Worm (Caenorhabditis elegans): ENCODE data around the gene F13E9.5.

DNA sequence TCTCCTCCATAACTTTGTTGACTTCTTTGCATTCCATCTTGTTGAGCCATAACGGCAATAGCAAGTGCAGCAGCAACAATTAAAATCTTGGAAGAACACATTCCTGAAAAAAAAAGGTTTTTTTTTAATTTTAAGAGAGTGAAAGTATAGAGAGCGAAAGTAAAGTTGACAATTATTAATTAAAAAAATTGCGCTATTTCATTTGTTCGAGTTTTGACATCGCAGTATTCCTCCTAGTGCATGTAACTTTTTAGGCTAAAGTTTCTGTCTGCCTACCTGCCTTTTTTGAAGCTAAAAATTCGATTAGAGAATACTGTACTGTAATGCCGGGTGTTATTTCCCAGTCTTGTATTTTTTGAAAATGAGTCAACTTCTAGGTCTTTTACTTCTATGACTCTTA is 7.8 kb upstream of the F13E9.5 start, which contains the start of gene srlf-12:
- TF ChIP-seq elt-3 (tag; optimal IDR thresholded peaks at IDR 0.05) (no peak), skn-1 (tag; optimal IDR thresholded peaks at IDR 0.05) (no peak), R02D3.7 (tag; optimal IDR thresholded peaks at IDR 0.05) (no peak), unc-62 (GFP tag; optimal IDR thresholded peaks at IDR 0.05) (no peak)
